Worm (Caenorhabditis elegans): ENCODE results near the gene let-60.

The let-60 gene

ce11 chrIV:11703685-11704296 is 12.9 kb upstream of the let-60 start, which contains the start of the genes T22B3.3 and alg-3:
Gene T22B3.3 (minus strand): TSS chrIV:11703785.
Gene alg-3 (plus strand): TSS chrIV:11704246.
- TF ChIP-seq ceh-9 (tag; optimal IDR thresholded peaks at IDR 0.05) (no peak), snpc-4 (tag; optimal IDR thresholded peaks at IDR 0.05) (no peak), ama-1 (optimal IDR thresholded peaks at IDR 0.05) (no peak), unc-62 (GFP tag; optimal IDR thresholded peaks at IDR 0.05) (no peak), ZK546.5 (tag; optimal IDR thresholded peaks at IDR 0.05) (no peak), elt-1 (tag; optimal IDR thresholded peaks at IDR 0.05) (no peak), ztf-4 (tag; optimal IDR thresholded peaks at IDR 0.05) (no peak), eor-1 (tag; optimal IDR thresholded peaks at IDR 0.05) (no peak), jun-1 (tag; optimal IDR thresholded peaks at IDR 0.05) (no peak), mdl-1 (tag; optimal IDR thresholded peaks at IDR 0.05) (no peak)

DNA sequence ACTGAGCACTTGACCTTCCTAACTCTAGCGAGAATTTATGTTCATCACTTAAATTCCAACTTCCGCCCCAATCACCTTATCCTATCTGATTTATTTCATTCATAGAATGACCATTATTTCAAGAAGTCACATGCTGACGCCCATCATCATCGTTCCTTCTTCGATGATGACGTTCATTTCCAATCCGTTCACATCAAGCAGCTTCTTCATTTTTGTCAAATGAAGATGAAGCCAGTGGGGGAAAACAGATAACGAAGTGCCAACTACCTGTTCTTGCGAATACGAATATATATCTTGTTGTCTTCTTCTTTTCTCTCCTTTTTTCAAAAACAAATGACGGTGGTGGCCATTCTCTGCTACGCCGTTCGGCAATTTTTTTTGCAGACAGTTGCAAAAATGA is 11.0 kb upstream of the let-60 start:
- TF ChIP-seq nhr-25 (tag; optimal IDR thresholded peaks at IDR 0.05) = peak; percentile 79
- no peak for TF ChIP-seq ztf-11 (tag; optimal IDR thresholded peaks at IDR 0.05)
- TF ChIP-seq skn-1 (tag; optimal IDR thresholded peaks at IDR 0.05) = no peak
- TF ChIP-seq nhr-23 (tag; optimal IDR thresholded peaks at IDR 0.05) = peak; percentile 29
- TF ChIP-seq lsy-12 (tag; optimal IDR thresholded peaks at IDR 0.05) = no peak

- TF ChIP-seq lin-39 (tag; optimal IDR thresholded peaks at IDR 0.05) = no peak
- peak; percentile 24 for TF ChIP-seq nhr-25 (tag; optimal IDR thresholded peaks at IDR 0.05)
Observed at ce11 chrIV:11700752-11701151, 9.9 kb upstream of the let-60 start, which contains the start of gene dpy-20. Gene dpy-20 (minus strand): TSS chrIV:11700852.

ce11 chrIV:11700100-11700499 is 9.2 kb upstream of the let-60 start:
- no peak for TF ChIP-seq elt-1 (tag; optimal IDR thresholded peaks at IDR 0.05)
- TF ChIP-seq nhr-77 (tag; optimal IDR thresholded peaks at IDR 0.05) = no peak
- TF ChIP-seq fkh-2 (tag; optimal IDR thresholded peaks at IDR 0.05) = no peak
- TF ChIP-seq elt-3 (tag; optimal IDR thresholded peaks at IDR 0.05) = peak in 1 of 3 experiments; percentile 75
- TF ChIP-seq lsy-12 (tag; optimal IDR thresholded peaks at IDR 0.05) = no peak
- peak; percentile 77 for TF ChIP-seq nhr-25 (tag; optimal IDR thresholded peaks at IDR 0.05)
- TF ChIP-seq nhr-12 (tag; optimal IDR thresholded peaks at IDR 0.05) = no peak
- TF ChIP-seq ceh-28 (tag; optimal IDR thresholded peaks at IDR 0.05) = no peak
- TF ChIP-seq ceh-82 (tag; optimal IDR thresholded peaks at IDR 0.05) = no peak
- peak; percentile 89 for TF ChIP-seq nhr-23 (tag; optimal IDR thresholded peaks at IDR 0.05)
- peak; percentile 50 for TF ChIP-seq nhr-43 (tag; optimal IDR thresholded peaks at IDR 0.05; ENCODE audit: poor library complexity, severe bottlenecking)

- TF ChIP-seq fkh-10 (GFP tag; optimal IDR thresholded peaks at IDR 0.05) (no peak), lin-15B (tag; optimal IDR thresholded peaks at IDR 0.05) (no peak), sea-2 (GFP tag; optimal IDR thresholded peaks at IDR 0.05) (no peak)
Observed at ce11 chrIV:11697514-11697913, 6.6 kb upstream of the let-60 start.

ce11 chrIV:11695634-11696033 is 4.7 kb upstream of the let-60 start:
- TF ChIP-seq nhr-23 (tag; optimal IDR thresholded peaks at IDR 0.05) = peak; percentile 6
- TF ChIP-seq nhr-77 (tag; optimal IDR thresholded peaks at IDR 0.05) = no peak

DNA sequence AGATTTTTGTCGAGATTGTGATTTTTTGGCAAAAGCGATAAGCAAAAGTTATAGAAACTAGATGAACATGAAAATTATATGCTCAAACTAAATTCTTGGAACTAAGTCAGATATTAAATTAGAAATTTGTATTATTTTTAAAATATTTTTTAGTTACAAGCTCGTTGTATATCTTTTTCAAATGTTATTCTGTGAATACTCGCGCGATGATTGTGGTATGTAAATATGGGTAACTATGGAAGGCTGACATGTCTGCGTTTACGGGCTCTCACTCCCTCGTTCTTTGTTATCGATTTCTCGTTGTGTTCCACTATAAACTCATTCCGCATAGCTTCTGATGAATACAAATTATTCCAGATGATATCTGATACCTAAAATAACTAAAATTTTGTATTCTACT is 3.3 kb upstream of the let-60 start, which contains the start of gene ZK792.7:
ZK792.7 (plus strand) TSS at position 301 of the 400 bp plus-strand sequence.
- no peak for TF ChIP-seq ztf-4 (tag; optimal IDR thresholded peaks at IDR 0.05)
- no peak for TF ChIP-seq jun-1 (tag; optimal IDR thresholded peaks at IDR 0.05)
- TF ChIP-seq mdl-1 (tag; optimal IDR thresholded peaks at IDR 0.05) = no peak
- no peak for TF ChIP-seq unc-39 (tag; optimal IDR thresholded peaks at IDR 0.05)
- TF ChIP-seq fos-1 (tag; optimal IDR thresholded peaks at IDR 0.05) = no peak
- TF ChIP-seq nhr-23 (tag; optimal IDR thresholded peaks at IDR 0.05) = no peak
- TF ChIP-seq hmg-11 (tag; optimal IDR thresholded peaks at IDR 0.05) = no peak
- TF ChIP-seq snpc-4 (tag; optimal IDR thresholded peaks at IDR 0.05) = no peak
- TF ChIP-seq sea-2 (GFP tag; optimal IDR thresholded peaks at IDR 0.05) = no peak
- no peak for TF ChIP-seq ZK546.5 (tag; optimal IDR thresholded peaks at IDR 0.05)
- TF ChIP-seq R02D3.7 (tag; optimal IDR thresholded peaks at IDR 0.05) = no peak
- no peak for TF ChIP-seq aly-2 (tag; optimal IDR thresholded peaks at IDR 0.05)
- TF ChIP-seq nhr-77 (tag; optimal IDR thresholded peaks at IDR 0.05) = no peak
